Fruit fly (Drosophila melanogaster): ENCODE results near the gene CG6845.

CG6845 gene

DNA sequence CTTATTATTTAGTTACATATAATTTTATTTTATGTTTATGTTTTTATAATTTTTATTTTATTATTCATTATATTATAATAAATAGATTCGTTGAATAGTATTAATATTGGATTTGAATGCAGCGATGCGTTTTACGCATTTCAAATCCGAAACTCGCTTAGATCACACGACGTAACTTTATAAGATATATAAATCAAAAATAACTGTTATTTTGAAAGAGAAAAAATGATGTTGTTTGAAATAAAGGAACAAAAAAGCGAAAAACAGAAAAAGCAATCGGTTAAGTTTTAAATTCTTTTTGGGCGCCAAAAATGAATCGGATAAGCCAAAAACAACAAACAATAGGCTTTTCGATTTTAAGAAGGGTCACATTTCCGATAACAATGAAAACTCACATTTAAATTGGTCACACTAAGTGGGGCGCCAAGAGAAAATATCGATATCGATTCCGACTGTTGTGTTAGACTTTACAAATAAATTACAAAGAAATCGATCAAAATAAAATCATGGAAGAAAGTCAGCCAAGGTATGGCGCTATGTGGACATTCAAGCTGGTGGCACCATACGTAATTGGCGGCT lies at the start of gene CG6845:
Gene CG6845 (plus strand): TSS at position 436 of the 579 bp plus-strand sequence.
- TF ChIP-seq MBD-R2 (GFP tag; IDR thresholded peaks at IDR 0.05), result peak; percentile 58; the same call in 1 of the 2 replicates
- no peak for TF ChIP-seq Max (GFP tag; optimal IDR thresholded peaks at IDR 0.05)
- TF ChIP-seq CG8478 (optimal IDR thresholded peaks at IDR 0.05), result no peak
- TF ChIP-seq CG17829 (tag; optimal IDR thresholded peaks at IDR 0.05), result peak; percentile 27
- no peak for TF ChIP-seq Optix (GFP tag; IDR thresholded peaks at IDR 0.05)
- TF ChIP-seq croc (GFP tag; conservative IDR thresholded peaks at IDR 0.05), result no peak
- no peak for TF ChIP-seq run (tag; optimal IDR thresholded peaks at IDR 0.05)
- no peak for TF ChIP-seq ATbp (GFP tag; optimal IDR thresholded peaks at IDR 0.05)
- TF ChIP-seq CG4404 (GFP tag; IDR thresholded peaks at IDR 0.05), result no peak
- TF ChIP-seq CG7963 (GFP tag; IDR thresholded peaks at IDR 0.05; ENCODE audit: partially characterized antibody), result peak; percentile 85
- no peak for TF ChIP-seq ase (GFP tag; IDR thresholded peaks at IDR 0.05)
- TF ChIP-seq Drgx (GFP tag; IDR thresholded peaks at IDR 0.05), result no peak
- TF ChIP-seq Atf6 (GFP tag; IDR thresholded peaks at IDR 0.05), result no peak
- no peak for TF ChIP-seq E2f1 (GFP tag; IDR thresholded peaks at IDR 0.05)
- TF ChIP-seq Doc3 (GFP tag; IDR thresholded peaks at IDR 0.05; ENCODE audit: partially characterized antibody), result peak; percentile 36; the same call in 1 of the 3 replicates
- TF ChIP-seq CG14667 (GFP tag; IDR thresholded peaks at IDR 0.05), result no peak
- no peak for TF ChIP-seq CG6765 (GFP tag; optimal IDR thresholded peaks at IDR 0.05)
- TF ChIP-seq oc (tag; optimal IDR thresholded peaks at IDR 0.05), result peak; percentile 43
- no peak for TF ChIP-seq nerfin-1 (tag; optimal IDR thresholded peaks at IDR 0.05)
- no peak for TF ChIP-seq ssp (GFP tag; IDR thresholded peaks at IDR 0.05)
- peak; percentile 81 for TF ChIP-seq trem (tag; optimal IDR thresholded peaks at IDR 0.05)
- no peak for TF ChIP-seq Ptx1 (GFP tag; IDR thresholded peaks at IDR 0.05)
- TF ChIP-seq sisA (GFP tag; IDR thresholded peaks at IDR 0.05), result no peak
- TF ChIP-seq CG15514 (GFP tag; optimal IDR thresholded peaks at IDR 0.05), result peak; percentile 66
- TF ChIP-seq vnd (GFP tag; IDR thresholded peaks at IDR 0.05; ENCODE audit: partially characterized antibody), result peak; percentile 73
- no peak for TF ChIP-seq CG11504 (tag; optimal IDR thresholded peaks at IDR 0.05)
- TF ChIP-seq nom (GFP tag; optimal IDR thresholded peaks at IDR 0.05), result peak; percentile 9
- no peak for TF ChIP-seq CG8765 (GFP tag; IDR thresholded peaks at IDR 0.05)
- TF ChIP-seq Opbp (GFP tag; IDR thresholded peaks at IDR 0.05; ENCODE audit: partially characterized antibody), result peak; percentile 72; the same call in 2 of the 3 replicates
- no peak for TF ChIP-seq slbo (GFP tag; IDR thresholded peaks at IDR 0.05)
- TF ChIP-seq chinmo (GFP tag; IDR thresholded peaks at IDR 0.05; ENCODE audit: partially characterized antibody), result peak; percentile 74; the same call in 1 of the 4 replicates
- no peak for TF ChIP-seq CG12744 (GFP tag; optimal IDR thresholded peaks at IDR 0.05)
- no peak for TF ChIP-seq sens-2 (GFP tag; IDR thresholded peaks at IDR 0.05)
- TF ChIP-seq Myb (GFP tag; optimal IDR thresholded peaks at IDR 0.05), result peak; percentile 52
- no peak for TF ChIP-seq ind (GFP tag; optimal IDR thresholded peaks at IDR 0.05)
- no peak for TF ChIP-seq Atf3 (GFP tag; optimal IDR thresholded peaks at IDR 0.05)
- no peak for TF ChIP-seq dmrt11E (tag; optimal IDR thresholded peaks at IDR 0.05)
- no peak for TF ChIP-seq fd3F (GFP tag; optimal IDR thresholded peaks at IDR 0.05)
- no peak for TF ChIP-seq CG10147 (GFP tag; optimal IDR thresholded peaks at IDR 0.05)
- TF ChIP-seq CG12236 (GFP tag; optimal IDR thresholded peaks at IDR 0.05), result no peak
- peak; percentile 19 for TF ChIP-seq CG34376 (GFP tag; optimal IDR thresholded peaks at IDR 0.05)
- TF ChIP-seq ham (GFP tag; IDR thresholded peaks at IDR 0.05), result no peak
- TF ChIP-seq bbx (GFP tag; IDR thresholded peaks at IDR 0.05; ENCODE audit: partially characterized antibody), result peak; percentile 89
- no peak for TF ChIP-seq CG13624 (GFP tag; optimal IDR thresholded peaks at IDR 0.05)
- TF ChIP-seq Dp (GFP tag; optimal IDR thresholded peaks at IDR 0.05), result peak; percentile 99
- peak; percentile 17 for TF ChIP-seq Sin3A (optimal IDR thresholded peaks at IDR 0.05)
- TF ChIP-seq CG3163 (GFP tag; optimal IDR thresholded peaks at IDR 0.05), result no peak
- TF ChIP-seq CG5180 (GFP tag; optimal IDR thresholded peaks at IDR 0.05), result no peak
- no peak for TF ChIP-seq lov (optimal IDR thresholded peaks at IDR 0.05)
- no peak for TF ChIP-seq lov (GFP tag; IDR thresholded peaks at IDR 0.05)
- no peak for TF ChIP-seq Dip3 (GFP tag; optimal IDR thresholded peaks at IDR 0.05)

All from whole organism, embryonic.